Fruit fly (Drosophila melanogaster): ENCODE measurements around the gene Trx2.

Trx2 gene

dm6 chr2L:9625185-9625584 is 12.2 kb downstream of the Trx2 start, which contains the start of gene CG31882:
CG31882 (minus strand) TSS chr2L:9625285.
- no peak for TF ChIP-seq Hr78 (GFP tag; optimal IDR thresholded peaks at IDR 0.05)
- TF ChIP-seq sv (GFP tag; optimal IDR thresholded peaks at IDR 0.05), result no peak
- no peak for TF ChIP-seq dmrt93B (GFP tag; optimal IDR thresholded peaks at IDR 0.05)
- no peak for TF ChIP-seq CG9705 (GFP tag; optimal IDR thresholded peaks at IDR 0.05)
- no peak for TF ChIP-seq rgr (GFP tag; optimal IDR thresholded peaks at IDR 0.05)
- no peak for TF ChIP-seq OdsH (GFP tag; optimal IDR thresholded peaks at IDR 0.05)
- TF ChIP-seq br (GFP tag; optimal IDR thresholded peaks at IDR 0.05), result no peak
- no peak for TF ChIP-seq psq (GFP tag; optimal IDR thresholded peaks at IDR 0.05)
- no peak for TF ChIP-seq lola (GFP tag; optimal IDR thresholded peaks at IDR 0.05)
- no peak for TF ChIP-seq Sp1 (GFP tag; optimal IDR thresholded peaks at IDR 0.05)
- TF ChIP-seq h (GFP tag; optimal IDR thresholded peaks at IDR 0.05), result no peak
- no peak for TF ChIP-seq HLH106 (tag; optimal IDR thresholded peaks at IDR 0.05)
- TF ChIP-seq Mio (GFP tag; optimal IDR thresholded peaks at IDR 0.05), result no peak

- TF ChIP-seq Mio (GFP tag; optimal IDR thresholded peaks at IDR 0.05) (no peak), ey (GFP tag; optimal IDR thresholded peaks at IDR 0.05) (peak; percentile 51), OdsH (GFP tag; optimal IDR thresholded peaks at IDR 0.05) (peak; percentile 78), Dfd (GFP tag; optimal IDR thresholded peaks at IDR 0.05) (no peak), lola (GFP tag; optimal IDR thresholded peaks at IDR 0.05) (no peak), h (GFP tag; optimal IDR thresholded peaks at IDR 0.05) (peak; percentile 83), Hr83 (GFP tag; optimal IDR thresholded peaks at IDR 0.05; ENCODE audit: poor library complexity, severe bottlenecking) (peak; percentile 95), CG9705 (GFP tag; optimal IDR thresholded peaks at IDR 0.05) (peak; percentile 58), psq (GFP tag; optimal IDR thresholded peaks at IDR 0.05) (no peak), usp (GFP tag; optimal IDR thresholded peaks at IDR 0.05) (no peak), fru (GFP tag; optimal IDR thresholded peaks at IDR 0.05) (peak; percentile 29), brk (GFP tag; optimal IDR thresholded peaks at IDR 0.05) (peak; percentile 69), dmrt93B (GFP tag; optimal IDR thresholded peaks at IDR 0.05) (peak; percentile 60), foxo (GFP tag; optimal IDR thresholded peaks at IDR 0.05) (peak in 1 of 2 experiments; percentile 56), Jra (GFP tag; optimal IDR thresholded peaks at IDR 0.05) (peak; percentile 77), dl (GFP tag; optimal IDR thresholded peaks at IDR 0.05; ENCODE audit: insufficient read depth in 1 of 2, partially characterized antibody in 2 of 2) (no peak), dsf (GFP tag; optimal IDR thresholded peaks at IDR 0.05; ENCODE audit: borderline replicate concordance) (peak; percentile 70), GATAd (GFP tag; optimal IDR thresholded peaks at IDR 0.05) (peak; percentile 22), CrebA (GFP tag; optimal IDR thresholded peaks at IDR 0.05; ENCODE audit: borderline replicate concordance) (no peak), Hnf4 (GFP tag; optimal IDR thresholded peaks at IDR 0.05) (peak; percentile 91), rgr (GFP tag; optimal IDR thresholded peaks at IDR 0.05) (peak; percentile 82), HLH106 (tag; optimal IDR thresholded peaks at IDR 0.05) (peak; percentile 37), jim (GFP tag; optimal IDR thresholded peaks at IDR 0.05) (peak; percentile 58), sage (GFP tag; optimal IDR thresholded peaks at IDR 0.05) (peak; percentile 11), tai (GFP tag; optimal IDR thresholded peaks at IDR 0.05) (peak; percentile 86), Sp1 (GFP tag; optimal IDR thresholded peaks at IDR 0.05) (peak; percentile 48), br (GFP tag; optimal IDR thresholded peaks at IDR 0.05) (peak; percentile 70), CG32264 (GFP tag; optimal IDR thresholded peaks at IDR 0.05) (peak; percentile 31)
Measured at dm6 chr2L:9633098-9633497, 20.1 kb downstream of the Trx2 start.

- TF ChIP-seq CG32264 (GFP tag; optimal IDR thresholded peaks at IDR 0.05), result peak; percentile 2
- peak; percentile 64 for TF ChIP-seq brk (GFP tag; optimal IDR thresholded peaks at IDR 0.05)
- TF ChIP-seq CrebA (GFP tag; optimal IDR thresholded peaks at IDR 0.05; ENCODE audit: borderline replicate concordance), result peak; percentile 23
- peak; percentile 8 for TF ChIP-seq sv (GFP tag; optimal IDR thresholded peaks at IDR 0.05)
- peak; percentile 62 for TF ChIP-seq dmrt93B (GFP tag; optimal IDR thresholded peaks at IDR 0.05)
- TF ChIP-seq lola (GFP tag; optimal IDR thresholded peaks at IDR 0.05), result no peak
- TF ChIP-seq Rel (GFP tag; optimal IDR thresholded peaks at IDR 0.05), result peak; percentile 59
- TF ChIP-seq Rel (tag; optimal IDR thresholded peaks at IDR 0.05), result no peak
- peak; percentile 54 for TF ChIP-seq woc (GFP tag; optimal IDR thresholded peaks at IDR 0.05)
- TF ChIP-seq N (GFP tag; optimal IDR thresholded peaks at IDR 0.05), result no peak
- peak; percentile 54 for TF ChIP-seq Hnf4 (GFP tag; optimal IDR thresholded peaks at IDR 0.05)
- TF ChIP-seq ey (GFP tag; optimal IDR thresholded peaks at IDR 0.05), result peak; percentile 46
- TF ChIP-seq OdsH (GFP tag; optimal IDR thresholded peaks at IDR 0.05), result peak; percentile 74
- TF ChIP-seq dl (GFP tag; optimal IDR thresholded peaks at IDR 0.05; ENCODE audit: insufficient read depth in 1 of 2, partially characterized antibody in 2 of 2), result no peak
- peak; percentile 66 for TF ChIP-seq sage (GFP tag; optimal IDR thresholded peaks at IDR 0.05)
- peak; percentile 85 for TF ChIP-seq h (GFP tag; optimal IDR thresholded peaks at IDR 0.05)
- no peak for TF ChIP-seq pan (optimal IDR thresholded peaks at IDR 0.05)
- TF ChIP-seq Hr83 (GFP tag; optimal IDR thresholded peaks at IDR 0.05; ENCODE audit: poor library complexity, severe bottlenecking), result no peak
- no peak for TF ChIP-seq GATAd (GFP tag; optimal IDR thresholded peaks at IDR 0.05)
- TF ChIP-seq CG9705 (GFP tag; optimal IDR thresholded peaks at IDR 0.05), result no peak
- peak; percentile 75 for TF ChIP-seq psq (GFP tag; optimal IDR thresholded peaks at IDR 0.05)
- TF ChIP-seq Sp1 (GFP tag; optimal IDR thresholded peaks at IDR 0.05), result peak; percentile 55
- TF ChIP-seq Vsx2 (GFP tag; optimal IDR thresholded peaks at IDR 0.05; ENCODE audit: partially characterized antibody), result no peak
- TF ChIP-seq Dif (GFP tag; optimal IDR thresholded peaks at IDR 0.05; ENCODE audit: partially characterized antibody), result peak; percentile 13
- peak; percentile 72 for TF ChIP-seq rgr (GFP tag; optimal IDR thresholded peaks at IDR 0.05)
- peak; percentile 78 for TF ChIP-seq fru (GFP tag; optimal IDR thresholded peaks at IDR 0.05)
- TF ChIP-seq HLH106 (tag; optimal IDR thresholded peaks at IDR 0.05), result peak; percentile 68
- no peak for TF ChIP-seq tai (GFP tag; optimal IDR thresholded peaks at IDR 0.05)
- no peak for TF ChIP-seq Mio (GFP tag; optimal IDR thresholded peaks at IDR 0.05)
- TF ChIP-seq foxo (GFP tag; optimal IDR thresholded peaks at IDR 0.05), result peak in 1 of 2 experiments; percentile 85
- TF ChIP-seq br (GFP tag; optimal IDR thresholded peaks at IDR 0.05), result peak; percentile 58
Measured at dm6 chr2L:9633811-9634436, 21.0 kb downstream of the Trx2 start, which contains the start of gene Apoltp. Apoltp (plus strand) TSS chr2L:9634179.
